In genomic region chr2L:2956358-2956757, dm6 we compare ENCODE assay signal across 1 fruit fly cellular context.
TF ChIP-seq lines count a peak whose summit lies in the region.

No protein-coding gene starts in this region.

TF ChIP-seq in whole organism, prepupa, 60 proteins besides CTCF, POLR2A, EP300 and RAD21 (continued from another document):
- peak; percentile 57 for TF ChIP-seq acj6 (GFP tag; optimal IDR thresholded peaks at IDR 0.05; lab: Kevin White, UChicago)
- TF ChIP-seq fd85E (GFP tag; optimal IDR thresholded peaks at IDR 0.05; lab: Kevin White, UChicago): no peak
- TF ChIP-seq eg (GFP tag; IDR thresholded peaks at IDR 0.05; lab: Robert Waterston, UW): 0 out of 3 replicates have a peak, but pooled peaks have one; percentile 45
- TF ChIP-seq OdsH (GFP tag; optimal IDR thresholded peaks at IDR 0.05; lab: Kevin White, UChicago): peak; percentile 47
- no peak for TF ChIP-seq Hr38 (GFP tag; optimal IDR thresholded peaks at IDR 0.05; lab: Kevin White, UChicago)
- peak; percentile 20; the same call in 1 of the 2 replicates for TF ChIP-seq Gug (GFP tag; IDR thresholded peaks at IDR 0.05; lab: Robert Waterston, UW)
- peak; percentile 25 for TF ChIP-seq CG11762 (GFP tag; optimal IDR thresholded peaks at IDR 0.05; lab: Kevin White, UChicago; ENCODE audit: insufficient read depth)
- TF ChIP-seq pdm3 (GFP tag; optimal IDR thresholded peaks at IDR 0.05; lab: Kevin White, UChicago): peak; percentile 44
- TF ChIP-seq vri (GFP tag; optimal IDR thresholded peaks at IDR 0.05; lab: Kevin White, UChicago): no peak
- TF ChIP-seq CG34406 (GFP tag; optimal IDR thresholded peaks at IDR 0.05; lab: Kevin White, UChicago): peak; percentile 9
- TF ChIP-seq Eip75B (GFP tag; optimal IDR thresholded peaks at IDR 0.05; lab: Kevin White, UChicago): peak; percentile 67
- no peak for TF ChIP-seq CG8319 (GFP tag; optimal IDR thresholded peaks at IDR 0.05; lab: Kevin White, UChicago)
- no peak for TF ChIP-seq Ets21C (GFP tag; optimal IDR thresholded peaks at IDR 0.05; lab: Kevin White, UChicago)
- TF ChIP-seq Blimp-1 (GFP tag; optimal IDR thresholded peaks at IDR 0.05; lab: Kevin White, UChicago): no peak
- TF ChIP-seq Hr39 (GFP tag; optimal IDR thresholded peaks at IDR 0.05; lab: Kevin White, UChicago): peak; percentile 30
- TF ChIP-seq Ets96B (tag; optimal IDR thresholded peaks at IDR 0.05; lab: Kevin White, UChicago): peak; percentile 68
- peak; percentile 66 for TF ChIP-seq dsx (GFP tag; optimal IDR thresholded peaks at IDR 0.05; lab: Kevin White, UChicago; ENCODE audit: poor library complexity, severe bottlenecking)
- TF ChIP-seq Sox102F (GFP tag; optimal IDR thresholded peaks at IDR 0.05; lab: Kevin White, UChicago): peak; percentile 24
- TF ChIP-seq CG1621 (tag; optimal IDR thresholded peaks at IDR 0.05; lab: Kevin White, UChicago): peak; percentile 38
- TF ChIP-seq CG10631 (GFP tag; optimal IDR thresholded peaks at IDR 0.05; lab: Kevin White, UChicago): peak; percentile 58
- TF ChIP-seq CG8119 (GFP tag; IDR thresholded peaks at IDR 0.05; lab: Robert Waterston, UW): peak; percentile 54; the same call in 2 of the 3 replicates
- TF ChIP-seq CG10669 (GFP tag; optimal IDR thresholded peaks at IDR 0.05; lab: Kevin White, UChicago): peak; percentile 64
- peak in 1 of 2 experiments; percentile 54 for TF ChIP-seq ss (GFP tag; optimal IDR thresholded peaks at IDR 0.05; lab: Kevin White, UChicago)
- TF ChIP-seq Eip78C (GFP tag; lab: Kevin White, UChicago): peak; percentile 91
- no peak for TF ChIP-seq esn (GFP tag; optimal IDR thresholded peaks at IDR 0.05; lab: Kevin White, UChicago)
- no peak for TF ChIP-seq CG11294 (GFP tag; IDR thresholded peaks at IDR 0.05; lab: Robert Waterston, UW)
- peak; percentile 63 for TF ChIP-seq spab (GFP tag; optimal IDR thresholded peaks at IDR 0.05; lab: Kevin White, UChicago)
